Worm (Caenorhabditis elegans) whole organism, mixed stage, embryonic: ENCODE results near the gene C07B5.3.

Source experiments
- lin-13 ChIP-seq: fragments of 150-350 bp; optimal IDR thresholded peaks from 2 replicates; lab custom pipeline; 2014; ENCODE audit warnings: missing biosample characterization, missing genetic modification characterization
- nhr-28 ChIP-seq: fragments of 150-350 bp; optimal IDR thresholded peaks from 2 replicates; lab custom pipeline; 2014; ENCODE audit warnings: missing biosample characterization, missing genetic modification characterization

ce11 chrX:9556038-9556437 lies 33.0 kb upstream of the C07B5.3 start:
- TF ChIP-seq lin-13 (tag; lab: Kevin White, UChicago) (no peak), nhr-28 (tag; lab: Kevin White, UChicago) (no peak)
